Fruit fly (Drosophila melanogaster) whole organism, embryonic: ENCODE measurements around the gene mtsh.
A peak's percentile ranks its signal among the peaks of the same experiment; 100 is the strongest.

Experiments used
- CG10147 ChIP-seq: fragments of 200-800 bp; sonication (Bioruptor generic); optimal IDR thresholded peaks from 2 replicates; lab custom pipeline; 2019; ENCODE audit warnings: missing biosample characterization, mild to moderate bottlenecking, missing genetic modification characterization, moderate library complexity
- CG10274 ChIP-seq: fragments of 200-800 bp; sonication (Bioruptor generic); optimal IDR thresholded peaks from 3 replicates; lab custom pipeline; 2017; ENCODE audit warnings: missing biosample characterization, mild to moderate bottlenecking, missing genetic modification characterization
- CG10462 ChIP-seq: fragments of 200-800 bp; sonication (Bioruptor generic); optimal IDR thresholded peaks from 2 replicates; lab custom pipeline; 2016; ENCODE audit warnings: missing biosample characterization, missing genetic modification characterization
- CG11456 ChIP-seq: fragments of 200-800 bp; sonication (Bioruptor generic); IDR thresholded peaks from 3 replicates; pipeline ENCODE4 v1.3.6; 2022; ENCODE audit warnings: missing biosample characterization, missing genetic modification characterization
- CG12769 ChIP-seq: fragments of 200-800 bp; sonication (Bioruptor generic); optimal IDR thresholded peaks from 2 replicates; lab custom pipeline; 2019; ENCODE audit warnings: missing biosample characterization, mild to moderate bottlenecking, missing genetic modification characterization, moderate library complexity
- CG14965 ChIP-seq: fragments of 200-800 bp; sonication (Bioruptor generic); optimal IDR thresholded peaks from 2 replicates; lab custom pipeline; 2016; ENCODE audit warnings: missing biosample characterization, missing genetic modification characterization, borderline replicate concordance
- CG15479 ChIP-seq: fragments of 200-800 bp; sonication (Bioruptor generic); optimal IDR thresholded peaks from 3 replicates; lab custom pipeline; 2019; ENCODE audit warnings: missing biosample characterization, mild to moderate bottlenecking, missing genetic modification characterization, moderate library complexity
- CG32772 ChIP-seq: fragments of 200-800 bp; sonication (Bioruptor generic); IDR thresholded peaks from 2 replicates; pipeline ENCODE4 v1.3.6; 2022; ENCODE audit warnings: missing biosample characterization, missing genetic modification characterization
- CG33213 ChIP-seq: fragments of 200-800 bp; sonication (Bioruptor generic); optimal IDR thresholded peaks from 3 replicates; lab custom pipeline; 2016; ENCODE audit warnings: missing biosample characterization, missing genetic modification characterization
- CG3407 ChIP-seq: fragments of 200-800 bp; sonication (Bioruptor generic); optimal IDR thresholded peaks from 2 replicates; lab custom pipeline; 2018; ENCODE audit warnings: missing biosample characterization, mild to moderate bottlenecking, missing genetic modification characterization
- CG34224 ChIP-seq: fragments of 200-800 bp; sonication (Bioruptor generic); IDR thresholded peaks from 3 replicates; pipeline ENCODE4 v1.3.6; 2022; ENCODE audit warnings: missing biosample characterization, missing genetic modification characterization; ENCODE audit not compliant: partially characterized antibody
- CG6683 ChIP-seq: fragments of 200-800 bp; sonication (Bioruptor generic); optimal IDR thresholded peaks from 2 replicates; lab custom pipeline; 2017; ENCODE audit warnings: missing biosample characterization, mild to moderate bottlenecking, missing genetic modification characterization, missing genetic modification reagents
- CG7372 ChIP-seq: fragments of 200-800 bp; sonication (Bioruptor generic); IDR thresholded peaks from 2 replicates; pipeline ENCODE4 v1.3.6; 2022; ENCODE audit warnings: missing biosample characterization, missing genetic modification characterization
- CG7987 ChIP-seq: fragments of 200-800 bp; sonication (Bioruptor generic); optimal IDR thresholded peaks from 2 replicates; lab custom pipeline; 2018; ENCODE audit warnings: missing biosample characterization, mild to moderate bottlenecking, missing genetic modification characterization, moderate library complexity
- CG8281 ChIP-seq: fragments of 200-800 bp; sonication (Bioruptor generic); optimal IDR thresholded peaks from 2 replicates; lab custom pipeline; 2018; ENCODE audit warnings: missing biosample characterization, mild to moderate bottlenecking, missing genetic modification characterization, moderate library complexity
- CG8388 ChIP-seq: fragments of 200-800 bp; sonication (Bioruptor generic); optimal IDR thresholded peaks from 2 replicates; lab custom pipeline; 2019; ENCODE audit warnings: missing biosample characterization, mild to moderate bottlenecking, missing genetic modification characterization, moderate library complexity
- CG9727 ChIP-seq: fragments of 200-800 bp; sonication (Bioruptor generic); optimal IDR thresholded peaks from 3 replicates; lab custom pipeline; 2017; ENCODE audit warnings: missing biosample characterization, mild to moderate bottlenecking, missing genetic modification characterization
- D19B ChIP-seq: fragments of 200-800 bp; sonication (Bioruptor generic); optimal IDR thresholded peaks from 2 replicates; lab custom pipeline; 2017; ENCODE audit warnings: missing biosample characterization, mild to moderate bottlenecking, missing genetic modification characterization
- Dip2 ChIP-seq: fragments of 200-800 bp; sonication (Bioruptor generic); IDR thresholded peaks from 2 replicates; pipeline ENCODE4 v1.3.6; 2022; ENCODE audit warnings: missing biosample characterization, missing genetic modification characterization
- Doc3 ChIP-seq: fragments of 200-800 bp; sonication (Bioruptor generic); IDR thresholded peaks from 3 replicates; pipeline ENCODE4 v1.3.6; 2022; ENCODE audit warnings: missing biosample characterization, missing genetic modification characterization; ENCODE audit not compliant: partially characterized antibody
- Eip74EF ChIP-seq, 2 experiments: fragments of 200-800 bp in 1 of 2; fragments of >200 bp in 1 of 2; sonication (Bioruptor generic) in 1 of 2; optimal IDR thresholded peaks; 2 replicates each; lab custom pipeline; 2017 to 2019; ENCODE audit warnings: missing biosample characterization in 2 of 2, missing genetic modification characterization in 2 of 2, mild to moderate bottlenecking in 1 of 2, moderate library complexity in 1 of 2
- Fer1 ChIP-seq: fragments of 200-800 bp; sonication (Bioruptor generic); optimal IDR thresholded peaks from 2 replicates; lab custom pipeline; 2017; ENCODE audit warnings: missing biosample characterization, mild to moderate bottlenecking, missing genetic modification characterization
- Gsc ChIP-seq: fragments of 200-800 bp; sonication (Bioruptor generic); IDR thresholded peaks from 2 replicates; pipeline ENCODE4 v1.3.6; 2022; ENCODE audit warnings: missing biosample characterization, missing genetic modification characterization
- Hey ChIP-seq: fragments of 200-800 bp; sonication (Bioruptor generic); optimal IDR thresholded peaks from 3 replicates; lab custom pipeline; 2018; ENCODE audit warnings: missing biosample characterization, mild to moderate bottlenecking, missing genetic modification characterization
- Rx ChIP-seq: fragments of 200-800 bp; sonication (Bioruptor generic); IDR thresholded peaks from 2 replicates; pipeline ENCODE4 v1.3.6; 2022; ENCODE audit warnings: missing biosample characterization, missing genetic modification characterization
- YL-1 ChIP-seq: fragments of 200-800 bp; sonication (Bioruptor generic); optimal IDR thresholded peaks from 3 replicates; lab custom pipeline; 2017; ENCODE audit warnings: missing biosample characterization, mild to moderate bottlenecking, missing genetic modification characterization
- ab ChIP-seq: fragments of 200-800 bp; sonication (Bioruptor generic); optimal IDR thresholded peaks from 2 replicates; lab custom pipeline; 2016; ENCODE audit warnings: missing biosample characterization, missing genetic modification characterization
- bsh ChIP-seq, 2 experiments: fragments of 200-800 bp; sonication (Bioruptor generic); optimal IDR thresholded peaks; 2 replicates each; lab custom pipeline; 2017 to 2018; ENCODE audit warnings: mild to moderate bottlenecking in 2 of 2, missing biosample characterization in 2 of 2, missing genetic modification characterization in 2 of 2, moderate library complexity in 1 of 2
- danr ChIP-seq: fragments of 200-800 bp; sonication (Bioruptor generic); IDR thresholded peaks from 2 replicates; pipeline ENCODE4 v1.3.6; 2022; ENCODE audit warnings: missing biosample characterization, missing genetic modification characterization
- dmrt99B ChIP-seq: fragments of 200-800 bp; sonication (Bioruptor generic); optimal IDR thresholded peaks from 2 replicates; lab custom pipeline; 2018; ENCODE audit warnings: missing biosample characterization, mild to moderate bottlenecking, missing genetic modification characterization, moderate library complexity
- dysf ChIP-seq: fragments of 200-800 bp; sonication (Bioruptor generic); IDR thresholded peaks from 3 replicates; pipeline ENCODE4 v1.3.6; 2022; ENCODE audit warnings: missing biosample characterization, missing genetic modification characterization
- ewg ChIP-seq: fragments of 200-800 bp; sonication (Bioruptor generic); optimal IDR thresholded peaks from 3 replicates; lab custom pipeline; 2017; ENCODE audit warnings: mild to moderate bottlenecking, missing biosample characterization, missing genetic modification reagents, missing genetic modification characterization
- eyg ChIP-seq: fragments of 200-800 bp; sonication (Bioruptor generic); optimal IDR thresholded peaks from 3 replicates; lab custom pipeline; 2016; ENCODE audit warnings: missing biosample characterization, missing genetic modification characterization
- fu2 ChIP-seq: fragments of 200-800 bp; sonication (Bioruptor generic); optimal IDR thresholded peaks from 2 replicates; lab custom pipeline; 2016; ENCODE audit warnings: missing biosample characterization, missing genetic modification characterization
- h ChIP-seq: fragments of >200 bp; optimal IDR thresholded peaks from 2 replicates; lab custom pipeline; 2017
- hkb ChIP-seq, 2 experiments: fragments of 200-800 bp in 1 of 2; fragments of >200 bp in 1 of 2; sonication (Bioruptor generic) in 1 of 2; IDR thresholded peaks in 1 of 2; optimal IDR thresholded peaks in 1 of 2; 2 replicates each; pipeline versions ENCODE4 v1.3.6 to Lab custom; 2017 to 2022; ENCODE audit warnings: missing biosample characterization in 1 of 2, missing genetic modification characterization in 1 of 2
- knrl ChIP-seq: fragments of 200-800 bp; sonication (Bioruptor generic); IDR thresholded peaks from 3 replicates; pipeline ENCODE4 v1.3.6; 2022; ENCODE audit warnings: missing biosample characterization, missing genetic modification characterization; ENCODE audit not compliant: partially characterized antibody
- lilli ChIP-seq: fragments of 200-800 bp; sonication (Bioruptor generic); optimal IDR thresholded peaks from 3 replicates; lab custom pipeline; 2016; ENCODE audit warnings: missing biosample characterization, missing genetic modification characterization
- lmd ChIP-seq: fragments of 200-800 bp; sonication (Bioruptor generic); IDR thresholded peaks from 2 replicates; pipeline ENCODE4 v1.3.6; 2022; ENCODE audit warnings: missing biosample characterization, missing genetic modification characterization
- mld ChIP-seq: fragments of 200-800 bp; sonication (Bioruptor generic); IDR thresholded peaks from 3 replicates; pipeline ENCODE4 v1.3.6; 2022; ENCODE audit warnings: missing biosample characterization, missing genetic modification characterization; ENCODE audit not compliant: partially characterized antibody
- onecut ChIP-seq: fragments of 200-800 bp; sonication (Bioruptor generic); IDR thresholded peaks from 2 replicates; pipeline ENCODE4 v1.3.6; 2022; ENCODE audit warnings: missing biosample characterization, missing genetic modification characterization
- phol ChIP-seq: fragments of 200-800 bp; sonication (Bioruptor generic); optimal IDR thresholded peaks from 3 replicates; lab custom pipeline; 2018; ENCODE audit warnings: missing biosample characterization, mild to moderate bottlenecking, missing genetic modification characterization, moderate library complexity
- scrt ChIP-seq: fragments of 200-800 bp; sonication (Bioruptor generic); optimal IDR thresholded peaks from 2 replicates; lab custom pipeline; 2018; ENCODE audit warnings: missing biosample characterization, mild to moderate bottlenecking, missing genetic modification characterization, moderate library complexity
- shn ChIP-seq: fragments of 200-800 bp; sonication (Bioruptor generic); optimal IDR thresholded peaks from 3 replicates; lab custom pipeline; 2016; ENCODE audit warnings: missing biosample characterization, missing genetic modification characterization
- tap ChIP-seq: fragments of 200-800 bp; optimal IDR thresholded peaks from 3 replicates; lab custom pipeline; 2019; ENCODE audit warnings: missing biosample characterization, mild to moderate bottlenecking, missing genetic modification characterization, moderate library complexity
- tx ChIP-seq: fragments of 200-800 bp; sonication (Bioruptor generic); optimal IDR thresholded peaks from 2 replicates; lab custom pipeline; 2016; ENCODE audit warnings: missing biosample characterization, missing genetic modification characterization
- unc-4 ChIP-seq: fragments of 200-800 bp; sonication (Bioruptor generic); IDR thresholded peaks from 2 replicates; pipeline ENCODE4 v1.3.6; 2022; ENCODE audit warnings: missing biosample characterization, missing genetic modification characterization; ENCODE audit not compliant: partially characterized antibody
- yki ChIP-seq: fragments of >200 bp; optimal IDR thresholded peaks from 3 replicates; lab custom pipeline; 2018

mtsh gene

dm6 chr2L:8319858-8320525 is at the start of gene mtsh, which contains the start of gene strat (continued):
- TF ChIP-seq CG11456 (GFP tag; lab: Robert Waterston, UW) = peak; percentile 59; the same call in 2 of the 3 replicates
- no peak; the same call in 1 of the 2 replicates for TF ChIP-seq onecut (GFP tag; lab: Robert Waterston, UW)
- TF ChIP-seq Doc3 = no peak; the same call in 2 of the 3 replicates
- TF ChIP-seq Gsc (GFP tag; lab: Robert Waterston, UW) = no peak
- TF ChIP-seq CG7987 (GFP tag; lab: Kevin White, UChicago) = peak; percentile 84
- no peak for TF ChIP-seq hkb (optimal IDR thresholded peaks at IDR 0.05; lab: Kevin White, UChicago)
- peak; percentile 37 for TF ChIP-seq hkb (GFP tag; IDR thresholded peaks at IDR 0.05; lab: Robert Waterston, UW)
- peak; percentile 14 for TF ChIP-seq CG3407 (GFP tag; lab: Kevin White, UChicago)
- no peak for TF ChIP-seq tx
- no peak; the same call in 1 of the 2 replicates for TF ChIP-seq CG32772 (GFP tag; lab: Robert Waterston, UW)
- no peak for TF ChIP-seq CG12769
- TF ChIP-seq CG15479 (GFP tag; lab: Kevin White, UChicago) = peak; percentile 47
- peak; percentile 58 for TF ChIP-seq lilli (GFP tag; lab: Kevin White, UChicago)
- peak; percentile 59; the same call in 1 of the 2 replicates for TF ChIP-seq unc-4 (GFP tag; lab: Robert Waterston, UW)
- TF ChIP-seq CG7372 (GFP tag; lab: Robert Waterston, UW) = 0 out of 2 replicates have a peak, but pooled peaks have one; percentile 8
- no peak for TF ChIP-seq lmd (GFP tag; lab: Robert Waterston, UW)
- TF ChIP-seq Hey = no peak
- TF ChIP-seq D19B (GFP tag; lab: Kevin White, UChicago) = peak; percentile 45
- peak; percentile 58 for TF ChIP-seq scrt (GFP tag; lab: Kevin White, UChicago)
- peak; percentile 73 for TF ChIP-seq CG33213 (GFP tag; lab: Kevin White, UChicago)
- no peak for TF ChIP-seq CG10147 (GFP tag; lab: Kevin White, UChicago)
- TF ChIP-seq shn (GFP tag; lab: Kevin White, UChicago) = no peak
- TF ChIP-seq mld (GFP tag; lab: Robert Waterston, UW) = no peak
- peak; percentile 39 for TF ChIP-seq CG8281 (tag; lab: Kevin White, UChicago)
- no peak for TF ChIP-seq CG14965 (GFP tag; lab: Kevin White, UChicago)
- TF ChIP-seq CG6683 = peak; percentile 57
- no peak for TF ChIP-seq Rx
- peak; percentile 86 for TF ChIP-seq Fer1 (GFP tag; lab: Kevin White, UChicago)
- peak; percentile 45; the same call in 2 of the 3 replicates for TF ChIP-seq dysf (GFP tag; lab: Robert Waterston, UW)
- TF ChIP-seq dmrt99B (tag; lab: Kevin White, UChicago) = no peak
- peak; percentile 27 for TF ChIP-seq CG10274 (GFP tag; lab: Kevin White, UChicago)
- TF ChIP-seq phol (tag; lab: Kevin White, UChicago) = peak; percentile 70
- no peak for TF ChIP-seq ab (GFP tag; lab: Kevin White, UChicago)
- no peak for TF ChIP-seq h (lab: Kevin White, UChicago)
- TF ChIP-seq Dip2 (GFP tag; lab: Robert Waterston, UW) = no peak
- no peak for TF ChIP-seq CG10462 (GFP tag; lab: Kevin White, UChicago)
- TF ChIP-seq yki (lab: Kevin White, UChicago) = no peak
- TF ChIP-seq CG9727 (GFP tag; lab: Kevin White, UChicago) = peak; percentile 82
- TF ChIP-seq eyg (GFP tag; lab: Kevin White, UChicago) = peak; percentile 49
- no peak for TF ChIP-seq danr
- TF ChIP-seq CG8388 (GFP tag; lab: Kevin White, UChicago) = peak; percentile 48
- peak; percentile 7 for TF ChIP-seq ewg (GFP tag; lab: Kevin White, UChicago)
- peak; percentile 52 for TF ChIP-seq YL-1
- TF ChIP-seq CG34224 (GFP tag; lab: Robert Waterston, UW) = peak; percentile 59
- TF ChIP-seq Eip74EF (GFP tag; optimal IDR thresholded peaks at IDR 0.05; lab: Kevin White, UChicago) = peak in 1 of 2 experiments; percentile 1
- peak; percentile 48; the same call in 2 of the 3 replicates for TF ChIP-seq knrl (GFP tag; lab: Robert Waterston, UW)
- TF ChIP-seq fu2 (GFP tag; lab: Kevin White, UChicago) = no peak
- TF ChIP-seq bsh (GFP tag; optimal IDR thresholded peaks at IDR 0.05; lab: Kevin White, UChicago) = peak in 1 of 2 experiments; percentile 39
- peak; percentile 21 for TF ChIP-seq tap (tag; lab: Kevin White, UChicago)
